Worm (Caenorhabditis elegans) whole organism, young adult: ENCODE results near the gene M18.6.

Source experiments
- B0019.2 ChIP-seq: fragments of 200-800 bp; sonication (Bioruptor generic); conservative IDR thresholded peaks from 2 replicates; pipeline ENCODE4 v1.3.6; 2022; ENCODE audit warnings: missing genetic modification reagents, missing genetic modification characterization, missing compliant biosample characterization
- B0336.3 ChIP-seq: fragments of 200-800 bp; sonication (Bioruptor generic); IDR thresholded peaks from 2 replicates; pipeline ENCODE4 v1.3.6; 2022; ENCODE audit warnings: missing genetic modification characterization, missing compliant biosample characterization
- D2030.7 ChIP-seq: fragments of 200-800 bp; sonication (Bioruptor generic); IDR thresholded peaks from 2 replicates; pipeline ENCODE4 v1.3.6; 2022; ENCODE audit warnings: missing genetic modification reagents, missing genetic modification characterization, missing compliant biosample characterization
- F10E7.11 ChIP-seq: sonication (generic microtip); optimal IDR thresholded peaks from 2 replicates; lab custom pipeline; 2017; ENCODE audit warnings: mild to moderate bottlenecking, missing genetic modification characterization, moderate library complexity, missing compliant biosample characterization
- F22D6.2 ChIP-seq: sonication (generic microtip); optimal IDR thresholded peaks from 2 replicates; lab custom pipeline; 2016; ENCODE audit warnings: mild to moderate bottlenecking, missing genetic modification characterization, missing compliant biosample characterization
- F23B12.7 ChIP-seq: sonication (generic microtip); optimal IDR thresholded peaks from 2 replicates; lab custom pipeline; 2017; ENCODE audit warnings: missing genetic modification characterization, mild to moderate bottlenecking, missing compliant biosample characterization, antibody characterized with exemption, moderate library complexity; ENCODE audit not compliant: insufficient read depth
- F33H1.4 ChIP-seq: fragments of 200-800 bp; sonication (Bioruptor generic); IDR thresholded peaks from 2 replicates; pipeline ENCODE4 v1.3.6; 2022; ENCODE audit warnings: missing genetic modification reagents, missing genetic modification characterization, missing compliant biosample characterization
- F52B5.7 ChIP-seq: sonication (generic microtip); optimal IDR thresholded peaks from 2 replicates; lab custom pipeline; 2016; ENCODE audit warnings: mild to moderate bottlenecking, missing genetic modification characterization, missing compliant biosample characterization
- F57A8.1 ChIP-seq: fragments of 200-800 bp; sonication (Bioruptor generic); optimal IDR thresholded peaks from 2 replicates; lab custom pipeline; 2018; ENCODE audit warnings: mild to moderate bottlenecking, missing genetic modification characterization, moderate library complexity, missing compliant biosample characterization
- F57C9.4 ChIP-seq: sonication (generic microtip); optimal IDR thresholded peaks from 2 replicates; lab custom pipeline; 2017; ENCODE audit warnings: mild to moderate bottlenecking, missing genetic modification characterization, missing compliant biosample characterization
- K12H6.12 ChIP-seq: fragments of 200-800 bp; sonication (Bioruptor generic); optimal IDR thresholded peaks from 2 replicates; lab custom pipeline; 2018; ENCODE audit warnings: mild to moderate bottlenecking, missing genetic modification characterization, missing compliant biosample characterization
- Y53F4B.3 ChIP-seq: fragments of 200-800 bp; sonication (Bioruptor generic); IDR thresholded peaks from 2 replicates; pipeline ENCODE4 v1.3.6; 2022; ENCODE audit warnings: missing genetic modification reagents, missing genetic modification characterization, missing compliant biosample characterization
- Y56A3A.18 ChIP-seq: fragments of 200-800 bp; sonication (Bioruptor generic); IDR thresholded peaks from 2 replicates; pipeline ENCODE4 v1.3.6; 2022; ENCODE audit warnings: missing genetic modification reagents, missing genetic modification characterization, missing compliant biosample characterization
- akir-1 ChIP-seq: fragments of 200-800 bp; sonication (Bioruptor generic); optimal IDR thresholded peaks from 2 replicates; lab custom pipeline; 2018; ENCODE audit warnings: mild to moderate bottlenecking, missing genetic modification characterization, moderate library complexity, missing compliant biosample characterization
- attf-5 ChIP-seq: fragments of 200-800 bp; sonication (Bioruptor generic); optimal IDR thresholded peaks from 2 replicates; lab custom pipeline; 2018; ENCODE audit warnings: mild to moderate bottlenecking, missing genetic modification characterization, missing compliant biosample characterization
- attf-6 ChIP-seq: fragments of 200-800 bp; sonication (Bioruptor generic); IDR thresholded peaks from 2 replicates; pipeline ENCODE4 v1.3.6; 2022; ENCODE audit warnings: missing genetic modification reagents, missing genetic modification characterization, missing compliant biosample characterization
- bed-2 ChIP-seq: fragments of 200-800 bp; sonication (Bioruptor generic); IDR thresholded peaks from 2 replicates; pipeline ENCODE4 v1.3.6; 2022; ENCODE audit warnings: missing genetic modification reagents, missing genetic modification characterization, missing compliant biosample characterization
- ccch-3 ChIP-seq: fragments of 200-800 bp; sonication (Bioruptor generic); optimal IDR thresholded peaks from 2 replicates; lab custom pipeline; 2018; ENCODE audit warnings: mild to moderate bottlenecking, missing genetic modification characterization, missing compliant biosample characterization
- cebp-1 ChIP-seq, 2 experiments: fragments of 200-800 bp in 1 of 2; sonication (Bioruptor generic) in 1 of 2; sonication (generic microtip) in 1 of 2; IDR thresholded peaks in 1 of 2; optimal IDR thresholded peaks in 1 of 2; 2 replicates each; pipeline versions ENCODE4 v1.3.6 to Lab custom; 2017 to 2022; ENCODE audit warnings: missing compliant biosample characterization in 2 of 2, missing genetic modification characterization in 2 of 2, mild to moderate bottlenecking in 1 of 2, missing genetic modification reagents in 1 of 2, moderate library complexity in 1 of 2
- ceh-27 ChIP-seq: fragments of 200-800 bp; sonication (Bioruptor generic); optimal IDR thresholded peaks from 2 replicates; lab custom pipeline; 2018; ENCODE audit warnings: mild to moderate bottlenecking, missing genetic modification characterization, moderate library complexity, missing compliant biosample characterization
- die-1 ChIP-seq: sonication (generic microtip); optimal IDR thresholded peaks from 2 replicates; lab custom pipeline; 2016; ENCODE audit warnings: missing genotype, mild to moderate bottlenecking, missing genetic modification characterization, missing compliant biosample characterization
- ekl-4 ChIP-seq: fragments of 200-800 bp; sonication (Bioruptor generic); IDR thresholded peaks from 2 replicates; pipeline ENCODE4 v1.3.6; 2022; ENCODE audit warnings: missing genetic modification reagents, missing genetic modification characterization, missing compliant biosample characterization
- hlh-12 ChIP-seq: sonication (generic microtip); optimal IDR thresholded peaks from 2 replicates; lab custom pipeline; 2016; ENCODE audit warnings: missing genetic modification characterization, missing compliant biosample characterization
- hlh-26 ChIP-seq: fragments of 200-800 bp; sonication (Bioruptor generic); conservative IDR thresholded peaks from 2 replicates; pipeline ENCODE4 v1.3.6; 2022; ENCODE audit warnings: missing genetic modification reagents, missing genetic modification characterization, missing compliant biosample characterization
- hmg-20 ChIP-seq: fragments of 200-800 bp; sonication (Bioruptor generic); IDR thresholded peaks from 2 replicates; pipeline ENCODE4 v1.3.6; 2022; ENCODE audit warnings: missing genetic modification reagents, missing genetic modification characterization, missing compliant biosample characterization
- hrde-1 ChIP-seq: sonication (generic microtip); optimal IDR thresholded peaks from 2 replicates; lab custom pipeline; 2016; ENCODE audit warnings: missing genetic modification characterization, mild to moderate bottlenecking, missing compliant biosample characterization, moderate library complexity, missing genotype, missing genetic modification reagents, borderline replicate concordance
- hsf-1 ChIP-seq: fragments of 200-800 bp; sonication (Bioruptor generic); IDR thresholded peaks from 2 replicates; pipeline ENCODE4 v1.3.6; 2022; ENCODE audit warnings: missing genetic modification reagents, missing genetic modification characterization, missing compliant biosample characterization
- let-607 ChIP-seq, 2 experiments: fragments of 200-800 bp in 1 of 2; sonication (Bioruptor generic) in 1 of 2; sonication (generic microtip) in 1 of 2; optimal IDR thresholded peaks; 2 replicates each; lab custom pipeline; 2016 to 2018; ENCODE audit warnings: mild to moderate bottlenecking in 2 of 2, missing compliant biosample characterization in 2 of 2, missing genetic modification characterization in 2 of 2, moderate library complexity in 2 of 2, missing genotype in 1 of 2
- lin-26 ChIP-seq: fragments of 200-800 bp; sonication (Bioruptor generic); IDR thresholded peaks from 2 replicates; pipeline ENCODE4 v1.3.6; 2022; ENCODE audit warnings: missing genetic modification reagents, missing genetic modification characterization, missing compliant biosample characterization
- lin-54 ChIP-seq: fragments of 200-800 bp; sonication (Bioruptor generic); optimal IDR thresholded peaks from 2 replicates; lab custom pipeline; 2018; ENCODE audit warnings: mild to moderate bottlenecking, missing genetic modification characterization, missing compliant biosample characterization
- lir-1 ChIP-seq: fragments of 200-800 bp; sonication (Bioruptor generic); conservative IDR thresholded peaks from 2 replicates; pipeline ENCODE4 v1.3.6; 2022; ENCODE audit warnings: missing genetic modification reagents, missing genetic modification characterization, missing compliant biosample characterization
- madf-6 ChIP-seq: fragments of 200-800 bp; sonication (Bioruptor generic); IDR thresholded peaks from 2 replicates; pipeline ENCODE4 v1.3.6; 2022; ENCODE audit warnings: missing genetic modification reagents, missing genetic modification characterization, missing compliant biosample characterization
- madf-8 ChIP-seq: fragments of 200-800 bp; sonication (Bioruptor generic); conservative IDR thresholded peaks from 2 replicates; pipeline ENCODE4 v1.3.6; 2022; ENCODE audit warnings: missing genetic modification reagents, missing genetic modification characterization, missing compliant biosample characterization
- mel-28 ChIP-seq: sonication (generic microtip); optimal IDR thresholded peaks from 2 replicates; lab custom pipeline; 2016; ENCODE audit warnings: borderline replicate concordance, mild to moderate bottlenecking, missing genetic modification characterization, missing compliant biosample characterization
- mes-4 ChIP-seq: sonication (generic microtip); optimal IDR thresholded peaks from 2 replicates; lab custom pipeline; 2016; ENCODE audit warnings: missing genotype, missing genetic modification characterization, missing compliant biosample characterization
- nhr-120 ChIP-seq: fragments of 200-800 bp; sonication (Bioruptor generic); IDR thresholded peaks from 2 replicates; pipeline ENCODE4 v1.3.6; 2022; ENCODE audit warnings: missing genetic modification characterization, missing compliant biosample characterization
- nhr-179 ChIP-seq: sonication (generic microtip); optimal IDR thresholded peaks from 2 replicates; lab custom pipeline; 2016; ENCODE audit warnings: mild to moderate bottlenecking, missing genetic modification characterization, missing compliant biosample characterization
- nhr-90 ChIP-seq: sonication (generic microtip); optimal IDR thresholded peaks from 2 replicates; lab custom pipeline; 2016; ENCODE audit warnings: missing genotype, mild to moderate bottlenecking, missing genetic modification characterization, missing compliant biosample characterization
- pbrm-1 ChIP-seq: fragments of 200-800 bp; sonication (Bioruptor generic); IDR thresholded peaks from 2 replicates; pipeline ENCODE4 v1.3.6; 2022; ENCODE audit warnings: missing genetic modification reagents, missing genetic modification characterization, missing compliant biosample characterization
- sea-2 ChIP-seq: fragments of 200-800 bp; sonication (Bioruptor generic); IDR thresholded peaks from 2 replicates; pipeline ENCODE4 v1.3.6; 2022; ENCODE audit warnings: missing genetic modification characterization, missing compliant biosample characterization
- snpc-1.1 ChIP-seq: sonication (generic microtip); optimal IDR thresholded peaks from 2 replicates; lab custom pipeline; 2017; ENCODE audit warnings: missing genetic modification characterization, mild to moderate bottlenecking, missing compliant biosample characterization, antibody characterized with exemption, moderate library complexity, missing genotype, missing genetic modification reagents; ENCODE audit not compliant: insufficient read depth
- unc-130 ChIP-seq: sonication (generic microtip); optimal IDR thresholded peaks from 2 replicates; lab custom pipeline; 2016; ENCODE audit warnings: missing genetic modification reagents, missing genetic modification characterization, missing compliant biosample characterization
- xnd-1 ChIP-seq: sonication (generic microtip); optimal IDR thresholded peaks from 2 replicates; lab custom pipeline; 2016; ENCODE audit warnings: missing genotype, missing genetic modification reagents, missing genetic modification characterization, missing compliant biosample characterization
- zfh-2 ChIP-seq: fragments of 200-800 bp; sonication (Bioruptor generic); conservative IDR thresholded peaks from 2 replicates; pipeline ENCODE4 v1.3.6; 2022; ENCODE audit warnings: missing genetic modification reagents, missing genetic modification characterization, missing compliant biosample characterization
- ztf-18 ChIP-seq: sonication (generic microtip); optimal IDR thresholded peaks from 2 replicates; lab custom pipeline; 2016; ENCODE audit warnings: missing genotype, mild to moderate bottlenecking, missing genetic modification characterization, missing compliant biosample characterization
- ztf-22 ChIP-seq: fragments of 200-800 bp; sonication (Bioruptor generic); optimal IDR thresholded peaks from 2 replicates; lab custom pipeline; 2018; ENCODE audit warnings: mild to moderate bottlenecking, missing genetic modification characterization, moderate library complexity, missing compliant biosample characterization
- ztf-28 ChIP-seq: fragments of 200-800 bp; sonication (Bioruptor generic); IDR thresholded peaks from 2 replicates; pipeline ENCODE4 v1.3.6; 2022; ENCODE audit warnings: missing genetic modification reagents, missing genetic modification characterization, missing compliant biosample characterization

The M18.6 gene

DNA sequence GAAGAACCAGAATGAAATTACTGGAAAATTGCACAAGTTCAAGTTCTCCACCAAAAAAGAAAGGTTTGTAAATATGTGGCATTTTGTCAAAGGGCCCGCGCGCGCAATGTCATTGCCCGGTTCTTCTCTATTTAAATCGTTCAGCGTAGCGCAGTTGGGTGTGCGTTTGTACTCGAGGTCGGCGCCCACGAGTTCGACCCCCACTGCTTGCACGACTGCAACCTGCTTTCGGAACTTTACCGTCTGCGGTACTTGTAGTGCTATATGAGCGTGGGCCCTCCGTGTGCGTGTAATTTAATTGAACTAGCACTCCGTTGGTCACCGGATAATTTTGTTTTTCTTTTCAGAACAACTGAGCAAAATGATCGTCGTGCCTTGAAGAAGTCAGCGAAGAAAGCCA is 34.6 kb upstream of the M18.6 start (continued):
- TF ChIP-seq mes-4 (tag; lab: Kevin White, UChicago) (peak; percentile 78), attf-6 (peak; percentile 73; the same call in 1 of the 2 replicates), nhr-90 (tag; lab: Kevin White, UChicago) (peak; percentile 94), ceh-27 (GFP tag; lab: Kevin White, UChicago) (peak; percentile 86), F10E7.11 (tag; lab: Kevin White, UChicago) (peak; percentile 48), F22D6.2 (tag; lab: Kevin White, UChicago) (peak; percentile 29), ztf-18 (tag; lab: Kevin White, UChicago) (peak; percentile 79), snpc-1.1 (no peak), die-1 (tag; lab: Kevin White, UChicago) (peak; percentile 96), hlh-26 (GFP tag; lab: Robert Waterston, UW) (no peak), lin-54 (peak; percentile 87), zfh-2 (GFP tag; lab: Robert Waterston, UW) (peak; percentile 86), ztf-28 (GFP tag; lab: Robert Waterston, UW) (peak; percentile 94), bed-2 (peak; percentile 79), unc-130 (peak; percentile 66), madf-8 (GFP tag; lab: Robert Waterston, UW) (0 out of 2 replicates have a peak, but pooled peaks have one; percentile 29), ekl-4 (GFP tag; lab: Robert Waterston, UW) (peak; percentile 86), mel-28 (no peak), D2030.7 (GFP tag; lab: Robert Waterston, UW) (peak; percentile 85), lir-1 (GFP tag; lab: Robert Waterston, UW) (peak; percentile 61), akir-1 (GFP tag; lab: Kevin White, UChicago) (no peak), K12H6.12 (peak; percentile 66), sea-2 (GFP tag; lab: Robert Waterston, UW) (no peak), hlh-12 (peak; percentile 32), F52B5.7 (tag; lab: Kevin White, UChicago) (peak; percentile 87), attf-5 (GFP tag; lab: Kevin White, UChicago) (peak; percentile 81), hrde-1 (tag; lab: Kevin White, UChicago) (peak; percentile 71), hmg-20 (GFP tag; lab: Robert Waterston, UW) (0 out of 2 replicates have a peak, but pooled peaks have one; percentile 59), xnd-1 (tag; lab: Kevin White, UChicago) (peak; percentile 36), madf-6 (GFP tag; lab: Robert Waterston, UW) (peak; percentile 74), Y56A3A.18 (peak; percentile 86), let-607 (tag; optimal IDR thresholded peaks at IDR 0.05; lab: Kevin White, UChicago) (peak; percentile 63 to 65), nhr-179 (tag; lab: Kevin White, UChicago) (no peak), lin-26 (GFP tag; lab: Robert Waterston, UW) (peak; percentile 98), F57C9.4 (no peak), Y53F4B.3 (GFP tag; lab: Robert Waterston, UW) (peak; percentile 77; the same call in 1 of the 2 replicates), cebp-1 (GFP tag; IDR thresholded peaks at IDR 0.05; lab: Robert Waterston, UW) (no peak), cebp-1 (tag; optimal IDR thresholded peaks at IDR 0.05; lab: Kevin White, UChicago) (peak; percentile 79), nhr-120 (GFP tag; lab: Robert Waterston, UW) (no peak), hsf-1 (peak; percentile 51; the same call in 1 of the 2 replicates), ccch-3 (no peak), B0019.2 (GFP tag; lab: Robert Waterston, UW) (0 out of 2 replicates have a peak, but pooled peaks have one; percentile 56), F57A8.1 (GFP tag; lab: Kevin White, UChicago) (peak; percentile 45), F23B12.7 (tag; lab: Kevin White, UChicago) (peak; percentile 97), B0336.3 (peak; percentile 76), pbrm-1 (GFP tag; lab: Robert Waterston, UW) (peak; percentile 82), F33H1.4 (peak; percentile 63), ztf-22 (GFP tag; lab: Kevin White, UChicago) (no peak)
